Fruit fly (Drosophila melanogaster) whole organism, embryonic: Measurements from ENCODE around the gene Gk2.
A peak's percentile ranks its signal among the peaks of the same experiment; 100 is the strongest.

Experiments
- Antp ChIP-seq: fragments of 200-800 bp; sonication (Bioruptor generic); optimal IDR thresholded peaks from 3 replicates; lab custom pipeline; 2016; ENCODE audit warnings: missing biosample characterization, missing genetic modification characterization
- CG10267 ChIP-seq: fragments of 200-800 bp; sonication (Bioruptor generic); optimal IDR thresholded peaks from 2 replicates; lab custom pipeline; 2018; ENCODE audit warnings: missing biosample characterization, mild to moderate bottlenecking, missing genetic modification characterization, moderate library complexity
- CG12219 ChIP-seq: fragments of 200-800 bp; sonication (Bioruptor generic); optimal IDR thresholded peaks from 3 replicates; lab custom pipeline; 2018; ENCODE audit warnings: missing biosample characterization, mild to moderate bottlenecking, missing genetic modification characterization
- CG12659 ChIP-seq: fragments of 200-800 bp; sonication (Bioruptor generic); optimal IDR thresholded peaks from 3 replicates; lab custom pipeline; 2017; ENCODE audit warnings: mild to moderate bottlenecking, missing biosample characterization, missing genetic modification reagents, missing genetic modification characterization
- CG14050 ChIP-seq: fragments of 200-800 bp; sonication (Bioruptor generic); IDR thresholded peaks from 3 replicates; pipeline ENCODE4 v1.3.6; 2022; ENCODE audit warnings: missing biosample characterization, missing genetic modification characterization
- CG15011 ChIP-seq: fragments of 200-800 bp; sonication (Bioruptor generic); optimal IDR thresholded peaks from 3 replicates; lab custom pipeline; 2018; ENCODE audit warnings: missing biosample characterization, mild to moderate bottlenecking, missing genetic modification characterization
- CG17912 ChIP-seq: fragments of 200-800 bp; sonication (Bioruptor generic); optimal IDR thresholded peaks from 2 replicates; lab custom pipeline; 2018; ENCODE audit warnings: missing biosample characterization, mild to moderate bottlenecking, missing genetic modification characterization
- CG18262 ChIP-seq: fragments of 200-800 bp; optimal IDR thresholded peaks from 3 replicates; lab custom pipeline; 2019; ENCODE audit warnings: missing biosample characterization, mild to moderate bottlenecking, missing genetic modification characterization, moderate library complexity
- CG2116 ChIP-seq: fragments of 200-800 bp; sonication (Bioruptor generic); optimal IDR thresholded peaks from 3 replicates; lab custom pipeline; 2018; ENCODE audit warnings: missing biosample characterization, mild to moderate bottlenecking, missing genetic modification characterization
- CG30020 ChIP-seq: fragments of 200-800 bp; optimal IDR thresholded peaks from 2 replicates; lab custom pipeline; 2019; ENCODE audit warnings: missing biosample characterization, mild to moderate bottlenecking, missing genetic modification characterization, moderate library complexity
- CG5180 ChIP-seq: fragments of 200-800 bp; sonication (Bioruptor generic); optimal IDR thresholded peaks from 3 replicates; lab custom pipeline; 2017; ENCODE audit warnings: missing biosample characterization, missing genetic modification characterization, mild to moderate bottlenecking, moderate library complexity, missing genetic modification reagents
- CG6272 ChIP-seq: fragments of 200-800 bp; sonication (Bioruptor generic); IDR thresholded peaks from 2 replicates; pipeline ENCODE4 v1.3.6; 2022; ENCODE audit warnings: missing biosample characterization, missing genetic modification characterization
- CG7963 ChIP-seq: fragments of 200-800 bp; sonication (Bioruptor generic); IDR thresholded peaks from 3 replicates; pipeline ENCODE4 v1.3.6; 2022; ENCODE audit warnings: missing biosample characterization, missing genetic modification characterization; ENCODE audit not compliant: partially characterized antibody
- CG8290 ChIP-seq, 3 experiments: fragments of 200-800 bp; sonication (Bioruptor generic); optimal IDR thresholded peaks; 2 replicates each; lab custom pipeline; 2016 to 2019; ENCODE audit warnings: missing biosample characterization in 3 of 3, missing genetic modification characterization in 3 of 3, mild to moderate bottlenecking in 2 of 3, moderate library complexity in 1 of 3
- Chrac-16 ChIP-seq: fragments of 200-800 bp; sonication (Bioruptor generic); optimal IDR thresholded peaks from 3 replicates; lab custom pipeline; 2016; ENCODE audit warnings: missing biosample characterization, missing genetic modification characterization
- Deaf1 ChIP-seq: fragments of 200-800 bp; optimal IDR thresholded peaks from 3 replicates; lab custom pipeline; 2019; ENCODE audit warnings: missing biosample characterization, mild to moderate bottlenecking, missing genetic modification characterization, moderate library complexity
- Dll ChIP-seq: fragments of 200-800 bp; sonication (Bioruptor generic); IDR thresholded peaks from 4 replicates; pipeline ENCODE4 v1.3.6; 2022; ENCODE audit warnings: missing biosample characterization, missing genetic modification characterization; ENCODE audit not compliant: partially characterized antibody
- Dref ChIP-seq: fragments of 200-800 bp; sonication (Bioruptor generic); IDR thresholded peaks from 2 replicates; pipeline ENCODE4 v1.3.6; 2022; ENCODE audit warnings: missing biosample characterization, missing genetic modification characterization
- GATAe ChIP-seq: fragments of 200-800 bp; sonication (Bioruptor generic); conservative IDR thresholded peaks from 2 replicates; pipeline ENCODE4 v1.3.6; 2022; ENCODE audit warnings: missing biosample characterization, missing genetic modification characterization
- HLH4C ChIP-seq: fragments of 200-800 bp; sonication (Bioruptor generic); IDR thresholded peaks from 3 replicates; pipeline ENCODE4 v1.3.6; 2022; ENCODE audit warnings: missing biosample characterization, missing genetic modification characterization; ENCODE audit not compliant: partially characterized antibody
- Hr3 ChIP-seq: fragments of 200-800 bp; sonication (Bioruptor generic); optimal IDR thresholded peaks from 3 replicates; lab custom pipeline; 2016; ENCODE audit warnings: missing biosample characterization, missing genetic modification characterization
- Med ChIP-seq: fragments of 200-800 bp; sonication (Bioruptor generic); peaks from one replicate; lab custom pipeline; 2016; ENCODE audit warnings: missing biosample characterization, missing genetic modification characterization, mild to moderate bottlenecking, inconsistent platforms, moderate library complexity
- Myb ChIP-seq: fragments of 200-800 bp; sonication (Bioruptor generic); optimal IDR thresholded peaks from 2 replicates; lab custom pipeline; 2016; ENCODE audit warnings: missing biosample characterization, missing genetic modification characterization
- NC2α ChIP-seq: fragments of 200-800 bp; sonication (Bioruptor generic); optimal IDR thresholded peaks from 2 replicates; lab custom pipeline; 2016; ENCODE audit warnings: missing biosample characterization, missing genetic modification characterization
- NK7.1 ChIP-seq: fragments of 200-800 bp; sonication (Bioruptor generic); optimal IDR thresholded peaks from 3 replicates; lab custom pipeline; 2016; ENCODE audit warnings: missing biosample characterization, missing genetic modification characterization
- Neu2 ChIP-seq: fragments of 200-800 bp; sonication (Bioruptor generic); optimal IDR thresholded peaks from 3 replicates; lab custom pipeline; 2016; ENCODE audit warnings: missing biosample characterization, missing genetic modification characterization, borderline replicate concordance
- Opbp ChIP-seq: fragments of 200-800 bp; sonication (Bioruptor generic); IDR thresholded peaks from 3 replicates; pipeline ENCODE4 v1.3.6; 2022; ENCODE audit warnings: missing biosample characterization, missing genetic modification characterization; ENCODE audit not compliant: partially characterized antibody
- Optix ChIP-seq: fragments of 200-800 bp; sonication (Bioruptor generic); IDR thresholded peaks from 3 replicates; pipeline ENCODE4 v1.3.6; 2022; ENCODE audit warnings: missing biosample characterization, missing genetic modification characterization
- Xrp1 ChIP-seq: fragments of 200-800 bp; sonication (Bioruptor generic); IDR thresholded peaks from 2 replicates; pipeline ENCODE4 v1.3.6; 2022; ENCODE audit warnings: missing biosample characterization, missing genetic modification characterization
- abd-A ChIP-seq: fragments of 200-800 bp; sonication (Bioruptor generic); optimal IDR thresholded peaks from 3 replicates; lab custom pipeline; 2019; ENCODE audit warnings: missing biosample characterization, mild to moderate bottlenecking, missing genetic modification characterization, moderate library complexity
- aop ChIP-seq: fragments of 200-800 bp; sonication (Bioruptor generic); IDR thresholded peaks from 2 replicates; pipeline ENCODE4 v1.3.6; 2022; ENCODE audit warnings: missing biosample characterization, missing genetic modification characterization
- ase ChIP-seq: fragments of 200-800 bp; sonication (Bioruptor generic); IDR thresholded peaks from 3 replicates; pipeline ENCODE4 v1.3.6; 2022; ENCODE audit warnings: missing biosample characterization, missing genetic modification characterization
- cato ChIP-seq: fragments of 200-800 bp; sonication (Bioruptor generic); optimal IDR thresholded peaks from 2 replicates; lab custom pipeline; 2016; ENCODE audit warnings: missing biosample characterization, missing genetic modification characterization, borderline replicate concordance
- cg ChIP-seq: fragments of 200-800 bp; sonication (Bioruptor generic); optimal IDR thresholded peaks from 3 replicates; lab custom pipeline; 2019; ENCODE audit warnings: missing biosample characterization, mild to moderate bottlenecking, missing genetic modification characterization, moderate library complexity
- crc ChIP-seq: fragments of 200-800 bp; sonication (Bioruptor generic); optimal IDR thresholded peaks from 2 replicates; lab custom pipeline; 2016; ENCODE audit warnings: missing biosample characterization, missing genetic modification characterization
- crol ChIP-seq: fragments of 200-800 bp; sonication (Bioruptor generic); IDR thresholded peaks from 2 replicates; pipeline ENCODE4 v1.3.6; 2022; ENCODE audit warnings: missing biosample characterization, missing genetic modification characterization
- disco-r ChIP-seq: fragments of 200-800 bp; sonication (Bioruptor generic); optimal IDR thresholded peaks from 2 replicates; lab custom pipeline; 2016; ENCODE audit warnings: missing biosample characterization, missing genetic modification characterization
- ind ChIP-seq: fragments of 200-800 bp; sonication (Bioruptor generic); optimal IDR thresholded peaks from 3 replicates; lab custom pipeline; 2016; ENCODE audit warnings: missing biosample characterization, missing genetic modification characterization
- pan ChIP-seq, 4 experiments: fragments of >200 bp in 3 of 4; fragments of 200-800 bp in 1 of 4; sonication (Bioruptor generic) in 1 of 4; optimal IDR thresholded peaks in 3 of 4; IDR thresholded peaks in 1 of 4; 2 replicates each; pipeline versions ENCODE4 v1.3.6 to Lab custom; 2017 to 2022; ENCODE audit warnings: missing biosample characterization in 2 of 4, missing genetic modification characterization in 2 of 4, mixed read lengths in 1 of 4
- pfk ChIP-seq: fragments of 200-800 bp; sonication (Bioruptor generic); optimal IDR thresholded peaks from 2 replicates; lab custom pipeline; 2018; ENCODE audit warnings: missing biosample characterization, mild to moderate bottlenecking, missing genetic modification characterization, moderate library complexity
- pita ChIP-seq: fragments of 200-800 bp; sonication (Bioruptor generic); optimal IDR thresholded peaks from 2 replicates; lab custom pipeline; 2017; ENCODE audit warnings: missing biosample characterization, mild to moderate bottlenecking, missing genetic modification characterization
- stwl ChIP-seq: fragments of 200-800 bp; sonication (Bioruptor generic); optimal IDR thresholded peaks from 3 replicates; lab custom pipeline; 2018; ENCODE audit warnings: missing biosample characterization, mild to moderate bottlenecking, missing genetic modification characterization, moderate library complexity
- unc-4 ChIP-seq: fragments of 200-800 bp; sonication (Bioruptor generic); IDR thresholded peaks from 2 replicates; pipeline ENCODE4 v1.3.6; 2022; ENCODE audit warnings: missing biosample characterization, missing genetic modification characterization; ENCODE audit not compliant: partially characterized antibody
- vnd ChIP-seq: fragments of 200-800 bp; sonication (Bioruptor generic); IDR thresholded peaks from 3 replicates; pipeline ENCODE4 v1.3.6; 2022; ENCODE audit warnings: missing biosample characterization, missing genetic modification characterization; ENCODE audit not compliant: partially characterized antibody
- vvl ChIP-seq: fragments of 200-800 bp; sonication (Bioruptor generic); IDR thresholded peaks from 2 replicates; pipeline ENCODE4 v1.3.6; 2022; ENCODE audit warnings: missing biosample characterization, missing genetic modification characterization
- z ChIP-seq: fragments of 200-800 bp; sonication (Bioruptor generic); IDR thresholded peaks from 3 replicates; pipeline ENCODE4 v1.3.6; 2022; ENCODE audit warnings: missing biosample characterization, missing genetic modification characterization

Gene Gk2

dm6 chr3L:1738375-1739328 lies at the start of gene Gk2:
Gk2 (plus strand) TSS chr3L:1738407.
- TF ChIP-seq Myb (peak; percentile 58), Dll (peak; percentile 55; the same call in 3 of the 4 replicates), CG10267 (peak; percentile 7), CG30020 (tag; lab: Kevin White, UChicago) (no peak), pan (optimal IDR thresholded peaks at IDR 0.05; lab: Kevin White, UChicago) (no peak), pan (GFP tag; optimal IDR thresholded peaks at IDR 0.05 in 1 of 2, IDR thresholded peaks at IDR 0.05 in 1 of 2) (no peak), CG17912 (GFP tag; lab: Kevin White, UChicago) (no peak), aop (GFP tag; lab: Robert Waterston, UW) (no peak), CG5180 (GFP tag; lab: Kevin White, UChicago) (peak; percentile 6), CG7963 (GFP tag; lab: Robert Waterston, UW) (no peak), CG12659 (GFP tag; lab: Kevin White, UChicago) (peak; percentile 13), Chrac-16 (GFP tag; lab: Kevin White, UChicago) (no peak), vnd (GFP tag; lab: Robert Waterston, UW) (peak; percentile 55; the same call in 1 of the 3 replicates), CG14050 (no peak), Xrp1 (GFP tag; lab: Robert Waterston, UW) (0 out of 2 replicates have a peak, but pooled peaks have one; percentile 8), CG15011 (GFP tag; lab: Kevin White, UChicago) (no peak), cato (GFP tag; lab: Kevin White, UChicago) (no peak), NK7.1 (no peak), Optix (GFP tag; lab: Robert Waterston, UW) (no peak), Opbp (GFP tag; lab: Robert Waterston, UW) (0 out of 3 replicates have a peak, but pooled peaks have one; percentile 47), Med (GFP tag; lab: Kevin White, UChicago) (peak; percentile 88), crc (GFP tag; lab: Kevin White, UChicago) (no peak), z (no peak), ase (no peak), CG8290 (GFP tag; optimal IDR thresholded peaks at IDR 0.05; lab: Kevin White, UChicago) (no peak), CG8290 (tag; optimal IDR thresholded peaks at IDR 0.05; lab: Kevin White, UChicago) (peak in 1 of 2 experiments; percentile 11), vvl (GFP tag; lab: Robert Waterston, UW) (0 out of 2 replicates have a peak, but pooled peaks have one; percentile 28), ind (no peak), crol (GFP tag; lab: Robert Waterston, UW) (peak; percentile 38; the same call in 1 of the 2 replicates), Hr3 (no peak), CG12219 (GFP tag; lab: Kevin White, UChicago) (no peak), cg (GFP tag; lab: Kevin White, UChicago) (no peak), unc-4 (peak; percentile 49; the same call in 1 of the 2 replicates), Deaf1 (tag; lab: Kevin White, UChicago) (peak; percentile 47), NC2α (GFP tag; lab: Kevin White, UChicago) (no peak), abd-A (peak; percentile 17), pfk (no peak), CG2116 (peak; percentile 78), disco-r (GFP tag; lab: Kevin White, UChicago) (no peak), CG6272 (GFP tag; lab: Robert Waterston, UW) (no peak), stwl (tag; lab: Kevin White, UChicago) (peak; percentile 48), CG18262 (tag; lab: Kevin White, UChicago) (no peak), pita (GFP tag; lab: Kevin White, UChicago) (no peak), Dref (GFP tag; lab: Robert Waterston, UW) (peak; percentile 94), GATAe (GFP tag; lab: Robert Waterston, UW) (no peak), Antp (no peak), HLH4C (GFP tag; lab: Robert Waterston, UW) (peak; percentile 66), Neu2 (GFP tag; lab: Kevin White, UChicago) (no peak)
